Worm (Caenorhabditis elegans): ENCODE results near the gene fbxa-169.

The fbxa-169 gene

DNA sequence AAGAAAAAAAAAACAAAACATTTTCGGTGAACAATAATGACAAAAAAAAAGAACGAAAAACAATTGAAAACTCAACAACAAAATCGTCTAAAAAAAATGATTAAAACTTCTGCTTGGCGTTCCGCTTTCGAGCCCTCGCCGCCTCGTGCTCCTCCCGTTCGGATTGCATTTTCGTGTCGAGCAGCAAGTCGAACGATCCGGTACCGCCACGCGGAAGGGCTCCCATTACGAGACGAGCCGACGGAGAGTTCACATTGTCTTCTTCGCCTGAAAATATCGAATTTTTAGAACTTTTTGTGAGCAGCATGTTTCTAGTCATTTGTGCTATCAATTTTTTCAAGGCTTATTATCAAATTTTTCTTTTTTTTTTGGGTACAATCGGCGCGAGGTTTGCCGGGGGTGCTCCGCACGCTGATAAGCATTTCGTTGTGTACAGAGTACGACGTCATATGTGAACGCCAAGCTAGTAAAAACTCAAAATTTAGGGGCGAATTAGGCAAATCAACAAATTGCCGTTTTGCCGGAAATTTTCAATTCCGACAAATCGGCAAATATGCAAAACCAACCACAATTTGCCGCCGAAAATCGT lies 22.5 kb downstream of the fbxa-169 start:
- peak; percentile 51 for TF ChIP-seq elt-2 (tag; optimal IDR thresholded peaks at IDR 0.05)
- TF ChIP-seq alr-1 (tag; optimal IDR thresholded peaks at IDR 0.05; ENCODE audit: borderline replicate concordance) = no peak
- TF ChIP-seq pqm-1 (tag; optimal IDR thresholded peaks at IDR 0.05) = peak; percentile 54

- TF ChIP-seq unc-98 (GFP tag; IDR thresholded peaks at IDR 0.05) (no peak), pax-3 (tag; optimal IDR thresholded peaks at IDR 0.05) (no peak), fos-1 (tag; optimal IDR thresholded peaks at IDR 0.05) (no peak), lin-15B (tag; optimal IDR thresholded peaks at IDR 0.05) (no peak), nhr-19 (GFP tag; conservative IDR thresholded peaks at IDR 0.05) (0 out of 2 replicates have a peak, but pooled peaks have one; percentile 8), dsc-1 (tag; optimal IDR thresholded peaks at IDR 0.05) (no peak), blmp-1 (tag; optimal IDR thresholded peaks at IDR 0.05) (no peak), ama-1 (optimal IDR thresholded peaks at IDR 0.05) (no peak), rnt-1 (tag; optimal IDR thresholded peaks at IDR 0.05) (no peak), aha-1 (tag; optimal IDR thresholded peaks at IDR 0.05) (no peak), nhr-85 (tag) (peak; percentile 60), sptf-1 (tag; optimal IDR thresholded peaks at IDR 0.05) (no peak), nhr-11 (tag; optimal IDR thresholded peaks at IDR 0.05) (no peak), unc-86 (tag; optimal IDR thresholded peaks at IDR 0.05) (no peak), lin-35 (GFP tag; optimal IDR thresholded peaks at IDR 0.05) (peak in 1 of 2 experiments; percentile 15), nhr-84 (tag; optimal IDR thresholded peaks at IDR 0.05) (no peak), pqm-1 (tag; optimal IDR thresholded peaks at IDR 0.05) (no peak), nhr-20 (tag; optimal IDR thresholded peaks at IDR 0.05) (peak; percentile 30), ceh-88 (GFP tag; IDR thresholded peaks at IDR 0.05) (no peak), fkh-10 (GFP tag; optimal IDR thresholded peaks at IDR 0.05) (no peak), dpl-1 (GFP tag; optimal IDR thresholded peaks at IDR 0.05) (no peak), nhr-12 (tag; optimal IDR thresholded peaks at IDR 0.05) (no peak), vab-15 (tag; optimal IDR thresholded peaks at IDR 0.05) (no peak), hlh-17 (GFP tag; optimal IDR thresholded peaks at IDR 0.05; ENCODE audit: borderline replicate concordance) (no peak), C16A3.4 (tag; optimal IDR thresholded peaks at IDR 0.05) (no peak), C04F5.9 (tag; optimal IDR thresholded peaks at IDR 0.05) (no peak), nhr-77 (tag; optimal IDR thresholded peaks at IDR 0.05) (no peak), irx-1 (tag; optimal IDR thresholded peaks at IDR 0.05) (no peak), aly-2 (tag; optimal IDR thresholded peaks at IDR 0.05) (no peak), elt-3 (tag; optimal IDR thresholded peaks at IDR 0.05) (no peak), efl-1 (optimal IDR thresholded peaks at IDR 0.05) (no peak), efl-1 (GFP tag; optimal IDR thresholded peaks at IDR 0.05 in 1 of 2) (no peak), snu-23 (GFP tag; optimal IDR thresholded peaks at IDR 0.05) (peak; percentile 20), nhr-71 (tag; optimal IDR thresholded peaks at IDR 0.05) (peak; percentile 37), elt-2 (tag; optimal IDR thresholded peaks at IDR 0.05) (peak; percentile 44), ztf-4 (tag; optimal IDR thresholded peaks at IDR 0.05) (no peak), efl-3 (GFP tag; optimal IDR thresholded peaks at IDR 0.05) (no peak), skn-1 (tag; optimal IDR thresholded peaks at IDR 0.05) (no peak), xbp-1 (tag; optimal IDR thresholded peaks at IDR 0.05) (no peak), unc-30 (tag; optimal IDR thresholded peaks at IDR 0.05) (no peak), sup-37 (GFP tag; optimal IDR thresholded peaks at IDR 0.05) (no peak), pag-3 (tag; optimal IDR thresholded peaks at IDR 0.05; ENCODE audit: borderline replicate concordance, insufficient read depth) (peak; percentile 29), sox-4 (tag; optimal IDR thresholded peaks at IDR 0.05) (no peak), ceh-82 (tag; optimal IDR thresholded peaks at IDR 0.05) (no peak), snpc-4 (tag; optimal IDR thresholded peaks at IDR 0.05) (no peak), unc-130 (tag; optimal IDR thresholded peaks at IDR 0.05) (no peak), lin-14 (GFP tag; optimal IDR thresholded peaks at IDR 0.05) (no peak), nhr-90 (tag; optimal IDR thresholded peaks at IDR 0.05; ENCODE audit: poor library complexity) (peak; percentile 6)
Observed at ce11 chrII:13672057-13672456, 23.7 kb downstream of the fbxa-169 start.

All from whole organism, L1 larva.